Fruit fly (Drosophila melanogaster) whole organism, embryonic: ENCODE data around the gene H2.0.

Experiments used
- Abd-B ChIP-seq: fragments of 200-800 bp; sonication (Bioruptor generic); optimal IDR thresholded peaks from 2 replicates; lab custom pipeline; 2018; ENCODE audit warnings: missing biosample characterization, mild to moderate bottlenecking, missing genetic modification characterization, moderate library complexity
- Aef1 ChIP-seq: fragments of 200-800 bp; sonication (Bioruptor generic); IDR thresholded peaks from 3 replicates; pipeline ENCODE4 v1.3.6; 2022; ENCODE audit warnings: missing biosample characterization, missing genetic modification characterization
- Antp ChIP-seq: fragments of 200-800 bp; sonication (Bioruptor generic); optimal IDR thresholded peaks from 3 replicates; lab custom pipeline; 2016; ENCODE audit warnings: missing biosample characterization, missing genetic modification characterization
- Atf6 ChIP-seq: fragments of 200-800 bp; sonication (Bioruptor generic); IDR thresholded peaks from 2 replicates; pipeline ENCODE4 v1.3.6; 2022; ENCODE audit warnings: missing biosample characterization, missing genetic modification characterization
- B-H1 ChIP-seq: fragments of 200-800 bp; sonication (Bioruptor generic); IDR thresholded peaks from 3 replicates; pipeline ENCODE4 v1.3.6; 2022; ENCODE audit warnings: missing biosample characterization, missing genetic modification characterization
- CG10267 ChIP-seq: fragments of 200-800 bp; sonication (Bioruptor generic); optimal IDR thresholded peaks from 2 replicates; lab custom pipeline; 2018; ENCODE audit warnings: missing biosample characterization, mild to moderate bottlenecking, missing genetic modification characterization, moderate library complexity
- CG12942 ChIP-seq: fragments of 200-800 bp; sonication (Bioruptor generic); optimal IDR thresholded peaks from 3 replicates; lab custom pipeline; 2016; ENCODE audit warnings: missing biosample characterization, missing genetic modification characterization
- CG13296 ChIP-seq: fragments of 200-800 bp; sonication (Bioruptor generic); optimal IDR thresholded peaks from 3 replicates; lab custom pipeline; 2018; ENCODE audit warnings: missing biosample characterization, mild to moderate bottlenecking, missing genetic modification characterization
- CG1603 ChIP-seq: fragments of 200-800 bp; sonication (Bioruptor generic); optimal IDR thresholded peaks from 2 replicates; lab custom pipeline; 2019; ENCODE audit warnings: missing biosample characterization, mild to moderate bottlenecking, missing genetic modification characterization, moderate library complexity
- CG16815 ChIP-seq: fragments of 200-800 bp; sonication (Bioruptor generic); optimal IDR thresholded peaks from 3 replicates; lab custom pipeline; 2017; ENCODE audit warnings: missing biosample characterization, mild to moderate bottlenecking, missing genetic modification characterization
- CG2875 ChIP-seq: fragments of 200-800 bp; sonication (Bioruptor generic); optimal IDR thresholded peaks from 2 replicates; lab custom pipeline; 2017; ENCODE audit warnings: missing biosample characterization, mild to moderate bottlenecking, missing genetic modification characterization, missing genetic modification reagents
- CG3065 ChIP-seq: fragments of 200-800 bp; sonication (Bioruptor generic); optimal IDR thresholded peaks from 2 replicates; lab custom pipeline; 2016; ENCODE audit warnings: missing biosample characterization, missing genetic modification characterization
- CG3281 ChIP-seq: fragments of 200-800 bp; sonication (Bioruptor generic); optimal IDR thresholded peaks from 3 replicates; lab custom pipeline; 2017; ENCODE audit warnings: missing biosample characterization, mild to moderate bottlenecking, missing genetic modification characterization
- CG34422 ChIP-seq: fragments of 200-800 bp; sonication (Bioruptor generic); IDR thresholded peaks from 3 replicates; pipeline ENCODE4 v1.3.6; 2022; ENCODE audit warnings: missing biosample characterization, missing genetic modification characterization
- CG4282 ChIP-seq: fragments of 200-800 bp; sonication (Bioruptor generic); optimal IDR thresholded peaks from 2 replicates; lab custom pipeline; 2016; ENCODE audit warnings: missing biosample characterization, missing genetic modification characterization
- CG4707 ChIP-seq: fragments of 200-800 bp; sonication (Bioruptor generic); optimal IDR thresholded peaks from 2 replicates; lab custom pipeline; 2018; ENCODE audit warnings: missing biosample characterization, mild to moderate bottlenecking, missing genetic modification characterization, moderate library complexity
- CG6765 ChIP-seq: fragments of 200-800 bp; sonication (Bioruptor generic); optimal IDR thresholded peaks from 3 replicates; lab custom pipeline; 2017; ENCODE audit warnings: missing biosample characterization, mild to moderate bottlenecking, missing genetic modification characterization
- CG6791 ChIP-seq: fragments of 200-800 bp; sonication (Bioruptor generic); IDR thresholded peaks from 3 replicates; pipeline ENCODE4 v1.3.6; 2022; ENCODE audit warnings: missing biosample characterization, missing genetic modification characterization; ENCODE audit not compliant: partially characterized antibody
- CG8388 ChIP-seq: fragments of 200-800 bp; sonication (Bioruptor generic); optimal IDR thresholded peaks from 2 replicates; lab custom pipeline; 2019; ENCODE audit warnings: missing biosample characterization, mild to moderate bottlenecking, missing genetic modification characterization, moderate library complexity
- CG9437 ChIP-seq: fragments of 200-800 bp; sonication (Bioruptor generic); optimal IDR thresholded peaks from 2 replicates; lab custom pipeline; 2018; ENCODE audit warnings: missing biosample characterization, mild to moderate bottlenecking, missing genetic modification characterization
- CkIIα-i1 ChIP-seq: fragments of 200-800 bp; sonication (Bioruptor generic); IDR thresholded peaks from 2 replicates; pipeline ENCODE4 v1.3.6; 2022; ENCODE audit warnings: missing biosample characterization, missing genetic modification characterization
- D19A ChIP-seq: fragments of 200-800 bp; optimal IDR thresholded peaks from 3 replicates; lab custom pipeline; 2019; ENCODE audit warnings: missing biosample characterization, mild to moderate bottlenecking, missing genetic modification characterization, moderate library complexity
- Dfd ChIP-seq, 2 experiments: fragments of >200 bp; optimal IDR thresholded peaks; 2 replicates each; lab custom pipeline; 2017; ENCODE audit warnings: missing biosample characterization in 2 of 2, missing genetic modification characterization in 2 of 2
- Drgx ChIP-seq: fragments of 200-800 bp; sonication (Bioruptor generic); IDR thresholded peaks from 2 replicates; pipeline ENCODE4 v1.3.6; 2022; ENCODE audit warnings: missing biosample characterization, missing genetic modification characterization
- HLH4C ChIP-seq: fragments of 200-800 bp; sonication (Bioruptor generic); IDR thresholded peaks from 3 replicates; pipeline ENCODE4 v1.3.6; 2022; ENCODE audit warnings: missing biosample characterization, missing genetic modification characterization; ENCODE audit not compliant: partially characterized antibody
- Med ChIP-seq: fragments of 200-800 bp; sonication (Bioruptor generic); peaks from one replicate; lab custom pipeline; 2016; ENCODE audit warnings: missing biosample characterization, missing genetic modification characterization, mild to moderate bottlenecking, inconsistent platforms, moderate library complexity
- NC2α ChIP-seq: fragments of 200-800 bp; sonication (Bioruptor generic); optimal IDR thresholded peaks from 2 replicates; lab custom pipeline; 2016; ENCODE audit warnings: missing biosample characterization, missing genetic modification characterization
- Opbp ChIP-seq: fragments of 200-800 bp; sonication (Bioruptor generic); IDR thresholded peaks from 3 replicates; pipeline ENCODE4 v1.3.6; 2022; ENCODE audit warnings: missing biosample characterization, missing genetic modification characterization; ENCODE audit not compliant: partially characterized antibody
- Ssrp ChIP-seq: fragments of 200-800 bp; sonication (Bioruptor generic); optimal IDR thresholded peaks from 2 replicates; lab custom pipeline; 2018; ENCODE audit warnings: missing biosample characterization, mild to moderate bottlenecking, missing genetic modification characterization, moderate library complexity
- Tbp ChIP-seq: fragments of >200 bp; optimal IDR thresholded peaks from 2 replicates; lab custom pipeline; 2018; ENCODE audit warnings: missing biosample characterization, missing genetic modification characterization
- abd-A ChIP-seq: fragments of 200-800 bp; sonication (Bioruptor generic); optimal IDR thresholded peaks from 3 replicates; lab custom pipeline; 2019; ENCODE audit warnings: missing biosample characterization, mild to moderate bottlenecking, missing genetic modification characterization, moderate library complexity
- amos ChIP-seq: fragments of 200-800 bp; sonication (Bioruptor generic); IDR thresholded peaks from 2 replicates; pipeline ENCODE4 v1.3.6; 2022; ENCODE audit warnings: missing biosample characterization, missing genetic modification characterization; ENCODE audit not compliant: partially characterized antibody
- dati ChIP-seq: fragments of 200-800 bp; sonication (Bioruptor generic); IDR thresholded peaks from 2 replicates; pipeline ENCODE4 v1.3.6; 2022; ENCODE audit warnings: missing biosample characterization, missing genetic modification characterization
- dm ChIP-seq: fragments of 200-800 bp; sonication (Bioruptor generic); optimal IDR thresholded peaks from 3 replicates; lab custom pipeline; 2016; ENCODE audit warnings: missing biosample characterization, missing genetic modification characterization
- dysf ChIP-seq: fragments of 200-800 bp; sonication (Bioruptor generic); IDR thresholded peaks from 3 replicates; pipeline ENCODE4 v1.3.6; 2022; ENCODE audit warnings: missing biosample characterization, missing genetic modification characterization
- esg ChIP-seq: fragments of 200-800 bp; sonication (Bioruptor generic); conservative IDR thresholded peaks from 2 replicates; pipeline ENCODE4 v1.3.6; 2022; ENCODE audit warnings: missing biosample characterization, missing genetic modification characterization
- eve ChIP-seq, 2 experiments: fragments of >200 bp; optimal IDR thresholded peaks; 2 replicates each; lab custom pipeline; 2017; ENCODE audit warnings: missing biosample characterization in 2 of 2, missing genetic modification characterization in 2 of 2
- ham ChIP-seq: fragments of 200-800 bp; sonication (Bioruptor generic); IDR thresholded peaks from 2 replicates; pipeline ENCODE4 v1.3.6; 2022; ENCODE audit warnings: missing biosample characterization, missing genetic modification characterization
- hbn ChIP-seq: fragments of 200-800 bp; sonication (Bioruptor generic); IDR thresholded peaks from 2 replicates; pipeline ENCODE4 v1.3.6; 2022; ENCODE audit warnings: missing biosample characterization, missing genetic modification characterization; ENCODE audit not compliant: partially characterized antibody
- ind ChIP-seq: fragments of 200-800 bp; sonication (Bioruptor generic); optimal IDR thresholded peaks from 3 replicates; lab custom pipeline; 2016; ENCODE audit warnings: missing biosample characterization, missing genetic modification characterization
- luna ChIP-seq: fragments of 200-800 bp; sonication (Bioruptor generic); optimal IDR thresholded peaks from 2 replicates; lab custom pipeline; 2016; ENCODE audit warnings: missing biosample characterization, missing genetic modification characterization
- nerfin-2 ChIP-seq: fragments of 200-800 bp; sonication (Bioruptor generic); IDR thresholded peaks from 2 replicates; pipeline ENCODE4 v1.3.6; 2022; ENCODE audit warnings: missing biosample characterization, missing genetic modification characterization; ENCODE audit not compliant: partially characterized antibody
- nom ChIP-seq: fragments of 200-800 bp; sonication (Bioruptor generic); optimal IDR thresholded peaks from 2 replicates; lab custom pipeline; 2017; ENCODE audit warnings: missing biosample characterization, missing genetic modification characterization, mild to moderate bottlenecking, moderate library complexity, missing genetic modification reagents
- prd ChIP-seq, 3 experiments: fragments of >200 bp in 2 of 3; fragments of 200-800 bp in 1 of 3; sonication (Bioruptor generic) in 1 of 3; optimal IDR thresholded peaks in 2 of 3; IDR thresholded peaks in 1 of 3; 2 replicates in 2 of 3; 3 replicates in 1 of 3; pipeline versions ENCODE4 v1.3.6 to Lab custom; 2017 to 2022; ENCODE audit warnings: missing biosample characterization in 1 of 3, missing genetic modification characterization in 1 of 3
- pros ChIP-seq: fragments of 200-800 bp; sonication (Bioruptor generic); optimal IDR thresholded peaks from 3 replicates; lab custom pipeline; 2019; ENCODE audit warnings: missing biosample characterization, mild to moderate bottlenecking, missing genetic modification characterization, moderate library complexity
- row ChIP-seq: fragments of 200-800 bp; sonication (Bioruptor generic); IDR thresholded peaks from 3 replicates; pipeline ENCODE4 v1.3.6; 2022; ENCODE audit warnings: missing biosample characterization, missing genetic modification characterization
- sens ChIP-seq: fragments of 200-800 bp; sonication (Bioruptor generic); peaks from one replicate; lab custom pipeline; 2016; ENCODE audit warnings: missing biosample characterization, missing genetic modification characterization
- slp2 ChIP-seq: fragments of 200-800 bp; sonication (Bioruptor generic); optimal IDR thresholded peaks from 2 replicates; lab custom pipeline; 2016; ENCODE audit warnings: missing biosample characterization, missing genetic modification characterization
- sna ChIP-seq: fragments of 200-800 bp; sonication (Bioruptor generic); IDR thresholded peaks from 2 replicates; pipeline ENCODE4 v1.3.6; 2022; ENCODE audit warnings: missing biosample characterization, missing genetic modification characterization; ENCODE audit not compliant: partially characterized antibody
- unpg ChIP-seq: fragments of 200-800 bp; sonication (Bioruptor generic); optimal IDR thresholded peaks from 3 replicates; lab custom pipeline; 2018; ENCODE audit warnings: missing biosample characterization, mild to moderate bottlenecking, missing genetic modification characterization, moderate library complexity
- zfh2 ChIP-seq: fragments of 200-800 bp; sonication (Bioruptor generic); optimal IDR thresholded peaks from 2 replicates; lab custom pipeline; 2016; ENCODE audit warnings: missing biosample characterization, missing genetic modification characterization

The H2.0 gene

DNA sequence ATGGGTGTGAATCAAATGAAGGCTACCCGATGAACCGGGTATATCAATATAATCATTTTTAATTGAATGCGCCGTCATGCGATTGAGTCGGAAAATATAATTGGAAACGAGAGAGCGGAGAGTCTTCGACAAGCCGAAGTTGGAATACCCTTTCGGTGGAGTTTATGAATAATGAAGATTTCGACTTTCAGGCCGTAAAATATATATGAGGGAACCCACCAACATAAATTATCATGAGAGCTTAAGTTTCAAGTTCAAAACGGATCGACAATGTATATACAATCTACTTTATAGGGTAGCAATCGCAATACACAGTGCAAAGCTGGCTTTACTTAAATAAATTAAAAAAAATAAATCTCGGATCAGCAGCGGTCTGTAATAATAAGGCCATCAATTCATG, 12.6 kb upstream of the H2.0 start:
- TF ChIP-seq CG34422 (GFP tag; lab: Robert Waterston, UW) (no peak), Drgx (GFP tag; lab: Robert Waterston, UW) (peak; percentile 45; the same call in 1 of the 2 replicates), CG6791 (GFP tag; lab: Robert Waterston, UW) (no peak), hbn (GFP tag; lab: Robert Waterston, UW) (no peak), B-H1 (GFP tag; lab: Robert Waterston, UW) (no peak), unpg (no peak), CG2875 (GFP tag; lab: Kevin White, UChicago) (no peak), CG16815 (no peak), nerfin-2 (GFP tag; lab: Robert Waterston, UW) (no peak), dati (GFP tag; lab: Robert Waterston, UW) (no peak), D19A (peak; percentile 67), row (GFP tag; lab: Robert Waterston, UW) (peak; percentile 34; the same call in 2 of the 3 replicates), CG12942 (GFP tag; lab: Kevin White, UChicago) (no peak), dysf (GFP tag; lab: Robert Waterston, UW) (no peak), zfh2 (GFP tag; lab: Kevin White, UChicago) (no peak), nom (no peak), ham (GFP tag; lab: Robert Waterston, UW) (no peak), prd (optimal IDR thresholded peaks at IDR 0.05; lab: Kevin White, UChicago) (no peak), prd (GFP tag; IDR thresholded peaks at IDR 0.05; lab: Robert Waterston, UW) (0 out of 3 replicates have a peak, but pooled peaks have one; percentile 15), CG10267 (tag; lab: Kevin White, UChicago) (no peak), Ssrp (tag; lab: Kevin White, UChicago) (no peak), Antp (GFP tag; lab: Kevin White, UChicago) (no peak), CG13296 (GFP tag; lab: Kevin White, UChicago) (no peak), pros (GFP tag; lab: Kevin White, UChicago) (no peak), Med (GFP tag; lab: Kevin White, UChicago) (peak; percentile 3), CG6765 (GFP tag; lab: Kevin White, UChicago) (no peak), eve (GFP tag; optimal IDR thresholded peaks at IDR 0.05; lab: Kevin White, UChicago) (no peak), CG3065 (GFP tag; lab: Kevin White, UChicago) (no peak), amos (GFP tag; lab: Robert Waterston, UW) (no peak), HLH4C (no peak), Atf6 (no peak), dm (no peak), sna (GFP tag; lab: Robert Waterston, UW) (no peak), abd-A (tag; lab: Kevin White, UChicago) (no peak), CkIIα-i1 (GFP tag; lab: Robert Waterston, UW) (no peak), sens (GFP tag; lab: Kevin White, UChicago) (peak; percentile 42), luna (GFP tag; lab: Kevin White, UChicago) (no peak), ind (GFP tag; lab: Kevin White, UChicago) (no peak)

DNA sequence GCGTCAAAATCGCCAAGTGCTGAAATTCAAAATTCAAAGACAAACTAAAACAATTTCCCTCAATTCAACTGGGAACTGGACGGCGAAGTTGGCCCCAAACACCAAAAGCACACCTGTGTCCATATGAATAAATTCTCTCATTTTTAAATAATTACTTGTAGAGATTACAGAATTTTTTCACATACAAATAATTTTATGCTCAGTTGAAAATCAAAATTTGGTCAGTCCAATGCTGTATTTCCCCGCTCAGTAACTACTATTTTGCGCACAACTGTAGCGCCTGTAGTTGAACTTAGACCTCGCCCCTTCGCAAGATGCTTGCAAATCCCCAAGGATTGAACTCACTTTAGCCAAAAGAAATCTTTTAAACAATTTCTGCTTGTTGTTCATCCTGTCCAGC, 9.5 kb upstream of the H2.0 start:
- TF ChIP-seq CG4707 (GFP tag; lab: Kevin White, UChicago) (no peak), CG9437 (GFP tag; lab: Kevin White, UChicago) (no peak), slp2 (no peak), CG34422 (GFP tag; lab: Robert Waterston, UW) (no peak), Dfd (GFP tag; optimal IDR thresholded peaks at IDR 0.05; lab: Kevin White, UChicago) (no peak), CG8388 (GFP tag; lab: Kevin White, UChicago) (peak; percentile 3), CG6765 (GFP tag; lab: Kevin White, UChicago) (no peak), CG4282 (GFP tag; lab: Kevin White, UChicago) (no peak), Abd-B (GFP tag; lab: Kevin White, UChicago) (no peak), Opbp (GFP tag; lab: Robert Waterston, UW) (no peak), CG1603 (peak; percentile 38), Aef1 (GFP tag; lab: Robert Waterston, UW) (peak; percentile 32; the same call in 2 of the 3 replicates), NC2α (no peak), CG3281 (GFP tag; lab: Kevin White, UChicago) (no peak), esg (GFP tag; lab: Robert Waterston, UW) (peak; percentile 34; the same call in 1 of the 2 replicates), Tbp (no peak)
